Fruit fly (Drosophila melanogaster): ENCODE results near the gene CG31698.

dm6 chr2L:3123562-3124345 is 49.9 kb downstream of the CG31698 start:
- no peak for TF ChIP-seq EcR (GFP tag; optimal IDR thresholded peaks at IDR 0.05)
- no peak for TF ChIP-seq Pif1A (GFP tag; optimal IDR thresholded peaks at IDR 0.05)
- TF ChIP-seq Ets98B (GFP tag; IDR thresholded peaks at IDR 0.05), result no peak
- no peak for TF ChIP-seq D1 (tag; optimal IDR thresholded peaks at IDR 0.05)
- TF ChIP-seq CG10348 (GFP tag; IDR thresholded peaks at IDR 0.05), result no peak
- TF ChIP-seq CG12605 (GFP tag; IDR thresholded peaks at IDR 0.05), result no peak
- TF ChIP-seq gl (tag; optimal IDR thresholded peaks at IDR 0.05), result no peak
- no peak for TF ChIP-seq Snoo (tag; optimal IDR thresholded peaks at IDR 0.05)

All from whole organism, pupa.